Fruit fly (Drosophila melanogaster) whole organism, prepupa: ENCODE data around the gene CG1492.

Source experiments
- Blimp-1 ChIP-seq: fragments of 200-800 bp; sonication (Bioruptor generic); optimal IDR thresholded peaks from 3 replicates; lab custom pipeline; 2017; ENCODE audit warnings: missing biosample characterization, missing genetic modification characterization, mild to moderate bottlenecking, moderate library complexity, missing genetic modification reagents
- CG10669 ChIP-seq: fragments of 200-800 bp; sonication (Bioruptor generic); optimal IDR thresholded peaks from 3 replicates; lab custom pipeline; 2018; ENCODE audit warnings: missing biosample characterization, mild to moderate bottlenecking, missing genetic modification characterization, moderate library complexity
- CG11294 ChIP-seq: fragments of 200-800 bp; sonication (Bioruptor generic); IDR thresholded peaks from 2 replicates; pipeline ENCODE4 v1.3.6; 2022; ENCODE audit warnings: missing biosample characterization, missing genetic modification characterization
- CG15336 ChIP-seq: fragments of 200-800 bp; sonication (Bioruptor generic); IDR thresholded peaks from 2 replicates; pipeline ENCODE4 v1.3.6; 2022; ENCODE audit warnings: missing biosample characterization, missing genetic modification characterization
- CG1621 ChIP-seq: fragments of 200-800 bp; sonication (Bioruptor generic); optimal IDR thresholded peaks from 3 replicates; lab custom pipeline; 2018; ENCODE audit warnings: missing biosample characterization, mild to moderate bottlenecking, missing genetic modification characterization
- CG16779 ChIP-seq: fragments of 200-800 bp; sonication (Bioruptor generic); optimal IDR thresholded peaks from 3 replicates; lab custom pipeline; 2017; ENCODE audit warnings: missing biosample characterization, mild to moderate bottlenecking, missing genetic modification characterization
- CG3032 ChIP-seq: fragments of 200-800 bp; optimal IDR thresholded peaks from 2 replicates; lab custom pipeline; 2019; ENCODE audit warnings: missing biosample characterization, mild to moderate bottlenecking, missing genetic modification characterization, moderate library complexity
- CG32006 ChIP-seq: fragments of 200-800 bp; sonication (Bioruptor generic); optimal IDR thresholded peaks from 3 replicates; lab custom pipeline; 2017; ENCODE audit warnings: missing biosample characterization, mild to moderate bottlenecking, missing genetic modification characterization
- CG3919 ChIP-seq: fragments of 200-800 bp; sonication (Bioruptor generic); optimal IDR thresholded peaks from 3 replicates; lab custom pipeline; 2016; ENCODE audit warnings: missing biosample characterization, missing genetic modification characterization
- CG4318 ChIP-seq: fragments of 200-800 bp; sonication (Bioruptor generic); optimal IDR thresholded peaks from 3 replicates; lab custom pipeline; 2017; ENCODE audit warnings: missing biosample characterization, mild to moderate bottlenecking, missing genetic modification characterization
- CG6163 ChIP-seq: fragments of 200-800 bp; sonication (Bioruptor generic); IDR thresholded peaks from 3 replicates; pipeline ENCODE4 v1.3.6; 2022; ENCODE audit warnings: missing biosample characterization, missing genetic modification characterization
- CG6808 ChIP-seq: fragments of 200-800 bp; sonication (Bioruptor generic); optimal IDR thresholded peaks from 3 replicates; lab custom pipeline; 2017; ENCODE audit warnings: missing biosample characterization, missing genetic modification characterization, mild to moderate bottlenecking, moderate library complexity, missing genetic modification reagents
- CG8119 ChIP-seq: fragments of 200-800 bp; sonication (Bioruptor generic); IDR thresholded peaks from 3 replicates; pipeline ENCODE4 v1.3.6; 2022; ENCODE audit warnings: missing biosample characterization, missing genetic modification characterization
- CG9139 ChIP-seq: fragments of 200-800 bp; sonication (Bioruptor generic); optimal IDR thresholded peaks from 3 replicates; lab custom pipeline; 2017; ENCODE audit warnings: missing biosample characterization, mild to moderate bottlenecking, missing genetic modification characterization
- Eip75B ChIP-seq: fragments of 200-800 bp; sonication (Bioruptor generic); optimal IDR thresholded peaks from 3 replicates; lab custom pipeline; 2016; ENCODE audit warnings: missing biosample characterization, missing genetic modification characterization
- Eip78C ChIP-seq: fragments of 200-800 bp; sonication (Bioruptor generic); peaks from one replicate; lab custom pipeline; 2016; ENCODE audit warnings: missing biosample characterization, missing genetic modification characterization
- Eip93F ChIP-seq: fragments of 200-800 bp; sonication (Bioruptor generic); optimal IDR thresholded peaks from 2 replicates; lab custom pipeline; 2016; ENCODE audit warnings: missing biosample characterization, mild to moderate bottlenecking, missing genetic modification characterization
- Ets96B ChIP-seq: fragments of 200-800 bp; optimal IDR thresholded peaks from 2 replicates; lab custom pipeline; 2019; ENCODE audit warnings: missing biosample characterization, mild to moderate bottlenecking, missing genetic modification characterization, moderate library complexity
- Gug ChIP-seq: fragments of 200-800 bp; sonication (Bioruptor generic); IDR thresholded peaks from 2 replicates; pipeline ENCODE4 v1.3.6; 2022; ENCODE audit warnings: missing biosample characterization, missing genetic modification characterization
- Hr39 ChIP-seq: fragments of 200-800 bp; sonication (Bioruptor generic); optimal IDR thresholded peaks from 2 replicates; lab custom pipeline; 2016; ENCODE audit warnings: missing biosample characterization, missing genetic modification characterization
- Met ChIP-seq: fragments of 200-800 bp; sonication (Bioruptor generic); optimal IDR thresholded peaks from 3 replicates; lab custom pipeline; 2016; ENCODE audit warnings: missing biosample characterization, missing genetic modification characterization
- OdsH ChIP-seq: fragments of 200-800 bp; sonication (Bioruptor generic); optimal IDR thresholded peaks from 3 replicates; lab custom pipeline; 2016; ENCODE audit warnings: missing biosample characterization, missing genetic modification characterization
- Smox ChIP-seq: fragments of 200-800 bp; sonication (Bioruptor generic); optimal IDR thresholded peaks from 3 replicates; lab custom pipeline; 2016; ENCODE audit warnings: missing biosample characterization, missing genetic modification characterization
- Sox102F ChIP-seq: fragments of 200-800 bp; sonication (Bioruptor generic); optimal IDR thresholded peaks from 2 replicates; lab custom pipeline; 2016; ENCODE audit warnings: missing biosample characterization, mild to moderate bottlenecking, missing genetic modification characterization
- Sox14 ChIP-seq: fragments of 200-800 bp; sonication (Bioruptor generic); optimal IDR thresholded peaks from 3 replicates; lab custom pipeline; 2016; ENCODE audit warnings: missing biosample characterization, missing genetic modification characterization
- Sox15 ChIP-seq: fragments of 200-800 bp; sonication (Bioruptor generic); optimal IDR thresholded peaks from 3 replicates; lab custom pipeline; 2016; ENCODE audit warnings: missing biosample characterization, missing genetic modification characterization
- achi ChIP-seq: fragments of 200-800 bp; sonication (Bioruptor generic); optimal IDR thresholded peaks from 3 replicates; lab custom pipeline; 2016; ENCODE audit warnings: missing biosample characterization, missing genetic modification characterization
- acj6 ChIP-seq: fragments of 200-800 bp; sonication (Bioruptor generic); optimal IDR thresholded peaks from 3 replicates; lab custom pipeline; 2016; ENCODE audit warnings: missing biosample characterization, missing genetic modification characterization
- cyc ChIP-seq: fragments of 200-800 bp; sonication (Bioruptor generic); optimal IDR thresholded peaks from 3 replicates; lab custom pipeline; 2016; ENCODE audit warnings: missing biosample characterization, missing genetic modification characterization
- esn ChIP-seq: fragments of 200-800 bp; sonication (Bioruptor generic); optimal IDR thresholded peaks from 2 replicates; lab custom pipeline; 2016; ENCODE audit warnings: missing biosample characterization, mild to moderate bottlenecking, missing genetic modification characterization, moderate library complexity
- fkh ChIP-seq: fragments of 200-800 bp; sonication (Bioruptor generic); optimal IDR thresholded peaks from 3 replicates; lab custom pipeline; 2017; ENCODE audit warnings: missing biosample characterization, mild to moderate bottlenecking, missing genetic modification characterization, moderate library complexity
- lz ChIP-seq: fragments of 200-800 bp; sonication (Bioruptor generic); optimal IDR thresholded peaks from 3 replicates; lab custom pipeline; 2016; ENCODE audit warnings: missing biosample characterization, missing genetic modification characterization
- spab ChIP-seq: fragments of 200-800 bp; sonication (Bioruptor generic); optimal IDR thresholded peaks from 2 replicates; lab custom pipeline; 2017; ENCODE audit warnings: missing biosample characterization, mild to moderate bottlenecking, missing genetic modification characterization, missing genetic modification reagents
- ss ChIP-seq, 2 experiments: fragments of 200-800 bp; sonication (Bioruptor generic); optimal IDR thresholded peaks; 2 replicates in 1 of 2; 3 replicates in 1 of 2; lab custom pipeline; 2017 to 2018; ENCODE audit warnings: mild to moderate bottlenecking in 2 of 2, missing biosample characterization in 2 of 2, missing genetic modification characterization in 2 of 2, moderate library complexity in 1 of 2
- svp ChIP-seq: fragments of 200-800 bp; sonication (Bioruptor generic); peaks from one replicate; lab custom pipeline; 2016; ENCODE audit warnings: missing biosample characterization, missing genetic modification characterization

Gene CG1492

dm6 chrX:12028825-12029514, 17.0 kb upstream of the CG1492 start, which contains the start of gene Usp7 (continued):
- 0 out of 2 replicates have a peak, but pooled peaks have one; percentile 33 for TF ChIP-seq CG15336 (GFP tag; lab: Robert Waterston, UW)
- TF ChIP-seq, all 60 proteins: peak for 6

DNA sequence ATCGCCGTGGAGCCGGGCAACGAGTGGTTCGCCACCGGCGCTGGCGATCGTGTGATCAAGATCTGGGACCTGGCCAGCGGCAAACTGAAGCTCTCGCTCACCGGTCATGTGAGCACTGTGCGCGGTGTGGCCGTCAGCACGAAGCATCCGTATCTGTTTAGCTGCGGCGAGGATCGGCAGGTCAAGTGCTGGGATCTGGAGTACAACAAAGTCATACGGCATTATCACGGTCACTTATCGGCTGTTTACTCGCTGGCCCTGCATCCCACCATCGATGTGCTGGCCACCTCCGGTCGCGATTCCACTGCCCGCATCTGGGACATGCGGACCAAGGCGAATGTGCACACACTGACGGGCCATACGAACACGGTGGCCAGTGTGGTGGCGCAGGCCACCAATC, 9.7 kb upstream of the CG1492 start:
- TF ChIP-seq svp (GFP tag; lab: Kevin White, UChicago) (peak; percentile 90), Smox (GFP tag; lab: Kevin White, UChicago) (no peak)
- TF ChIP-seq, all 60 proteins: peak for 1

- TF ChIP-seq Sox14: no peak
- TF ChIP-seq svp (GFP tag; lab: Kevin White, UChicago): peak; percentile 29
- TF ChIP-seq, all 60 proteins: peak for 1
These were observed 8.8 kb upstream of the CG1492 start, which contains the start of gene Tango4 for dm6 chrX:12020857-12021256. Gene Tango4 (plus strand): TSS chrX:12021068.

- TF ChIP-seq Ets96B (tag; lab: Kevin White, UChicago) (no peak), ss (GFP tag; optimal IDR thresholded peaks at IDR 0.05; lab: Kevin White, UChicago) (no peak), fkh (GFP tag; lab: Kevin White, UChicago) (no peak), Blimp-1 (GFP tag; lab: Kevin White, UChicago) (peak; percentile 88), CG9139 (no peak), CG15336 (GFP tag; lab: Robert Waterston, UW) (no peak), svp (GFP tag; lab: Kevin White, UChicago) (peak; percentile 47), CG6163 (GFP tag; lab: Robert Waterston, UW) (0 out of 3 replicates have a peak, but pooled peaks have one; percentile 12)
- TF ChIP-seq, all 60 proteins: peak for 3
These were observed 6.6 kb upstream of the CG1492 start, which contains the start of gene Lsm12a for dm6 chrX:12018440-12019101. Gene Lsm12a (plus strand): TSS chrX:12018640.

DNA sequence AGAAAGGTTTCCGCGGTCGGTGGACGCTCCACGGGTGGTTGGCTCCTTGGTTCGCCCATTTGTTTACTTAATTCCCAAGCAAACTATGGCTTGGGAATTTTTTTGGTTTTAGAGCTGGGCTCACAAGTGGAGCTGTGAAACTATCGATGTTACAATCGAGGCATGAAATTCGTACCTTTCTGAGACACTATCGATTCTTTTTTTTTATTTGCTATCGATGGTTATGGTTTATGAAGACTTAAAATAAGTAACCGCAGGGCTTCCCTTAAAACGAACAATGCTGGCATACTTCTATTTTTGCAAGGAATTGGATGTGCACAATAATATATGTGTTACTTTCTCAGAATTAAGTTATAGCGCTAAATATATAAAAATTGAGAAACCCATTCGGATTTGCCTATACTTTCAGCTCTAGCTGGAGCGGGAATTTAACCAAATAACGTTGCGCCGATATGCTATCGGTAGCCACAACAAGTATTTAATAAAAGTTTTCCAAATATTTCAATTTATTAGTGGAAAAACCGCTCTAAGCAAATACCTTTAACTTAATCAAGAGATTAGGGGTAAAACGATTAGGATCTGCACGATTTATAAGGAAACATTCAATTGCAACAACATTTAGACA, 5.9 kb upstream of the CG1492 start, which contains the start of gene Chrac-16:
Gene Chrac-16 (minus strand): TSS at position 147 of the 625 bp plus-strand sequence.
- TF ChIP-seq Hr39: no peak
- TF ChIP-seq CG3919 (GFP tag; lab: Kevin White, UChicago): no peak
- no peak for TF ChIP-seq acj6 (GFP tag; lab: Kevin White, UChicago)
- peak; percentile 56 for TF ChIP-seq svp (GFP tag; lab: Kevin White, UChicago)
- no peak for TF ChIP-seq Sox102F (GFP tag; lab: Kevin White, UChicago)
- no peak for TF ChIP-seq CG6163 (GFP tag; lab: Robert Waterston, UW)
- TF ChIP-seq CG11294: no peak
- TF ChIP-seq esn (GFP tag; lab: Kevin White, UChicago): no peak
- no peak for TF ChIP-seq CG10669 (GFP tag; lab: Kevin White, UChicago)
- peak; percentile 2 for TF ChIP-seq fkh (GFP tag; lab: Kevin White, UChicago)
- TF ChIP-seq CG16779 (tag; lab: Kevin White, UChicago): no peak
- TF ChIP-seq Eip93F (GFP tag; lab: Kevin White, UChicago): no peak
- no peak for TF ChIP-seq spab (GFP tag; lab: Kevin White, UChicago)

- TF ChIP-seq achi (GFP tag; lab: Kevin White, UChicago): peak; percentile 50
- peak; percentile 75 for TF ChIP-seq lz
- peak; percentile 23 for TF ChIP-seq CG3032 (tag; lab: Kevin White, UChicago)
- peak; percentile 44; the same call in 1 of the 3 replicates for TF ChIP-seq CG8119 (GFP tag; lab: Robert Waterston, UW)
- no peak for TF ChIP-seq CG1621 (tag; lab: Kevin White, UChicago)
- no peak for TF ChIP-seq Sox15
- peak; percentile 37 for TF ChIP-seq spab (GFP tag; lab: Kevin White, UChicago)
- peak; percentile 78 for TF ChIP-seq CG6163 (GFP tag; lab: Robert Waterston, UW)
- peak; percentile 50 for TF ChIP-seq Ets96B (tag; lab: Kevin White, UChicago)
- TF ChIP-seq CG6808 (GFP tag; lab: Kevin White, UChicago): peak; percentile 54
- peak; percentile 73 for TF ChIP-seq Eip75B (GFP tag; lab: Kevin White, UChicago)
- peak; percentile 78 for TF ChIP-seq Met (GFP tag; lab: Kevin White, UChicago)
- TF ChIP-seq OdsH (GFP tag; lab: Kevin White, UChicago): peak; percentile 61
- TF ChIP-seq CG11294: peak; percentile 37
- TF ChIP-seq cyc (GFP tag; lab: Kevin White, UChicago): peak; percentile 69
- peak; percentile 80 for TF ChIP-seq esn (GFP tag; lab: Kevin White, UChicago)
- TF ChIP-seq Eip78C (GFP tag; lab: Kevin White, UChicago): peak; percentile 89
- peak; percentile 45 for TF ChIP-seq Blimp-1 (GFP tag; lab: Kevin White, UChicago)
- TF ChIP-seq Gug: 0 out of 2 replicates have a peak, but pooled peaks have one; percentile 14
- TF ChIP-seq CG15336 (GFP tag; lab: Robert Waterston, UW): peak; percentile 33; the same call in 1 of the 2 replicates
- TF ChIP-seq CG4318 (GFP tag; lab: Kevin White, UChicago): no peak
- peak; percentile 56 for TF ChIP-seq CG32006 (GFP tag; lab: Kevin White, UChicago)
These were observed 2.9 kb upstream of the CG1492 start for dm6 chrX:12014800-12015389.
